Fruit fly (Drosophila melanogaster): ENCODE results near the gene Nepl17.

The Nepl17 gene

DNA sequence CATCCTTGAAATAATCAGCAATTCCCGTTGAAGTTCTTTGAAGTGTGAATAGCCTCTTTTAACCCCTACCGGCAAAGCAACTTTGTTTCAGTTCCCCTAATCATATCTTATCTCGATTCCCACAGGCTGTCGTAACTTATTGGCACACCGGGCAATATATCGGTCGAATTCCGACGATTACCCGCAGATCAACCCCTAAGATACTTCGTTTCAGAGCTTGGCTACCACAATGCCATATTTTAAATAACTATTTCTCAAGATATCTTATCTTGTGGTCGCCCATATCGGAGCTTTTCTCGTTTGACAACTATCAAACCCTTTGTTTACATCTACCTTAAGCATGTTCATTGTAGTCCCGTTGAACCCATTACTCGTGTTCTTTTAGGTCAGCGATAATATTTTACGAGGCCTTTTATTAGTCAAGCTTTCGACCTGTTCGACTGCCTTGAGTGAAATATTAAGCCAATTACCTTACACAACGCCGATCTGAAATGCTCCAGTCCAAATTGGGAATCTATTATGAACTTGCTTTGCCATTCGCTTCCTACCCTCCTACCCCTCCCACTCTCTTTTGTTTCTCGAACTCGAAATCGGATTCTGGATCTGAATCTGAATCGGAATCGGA lies 26.3 kb downstream of the Nepl17 start (continued):
- TF ChIP-seq Hr78 (GFP tag; optimal IDR thresholded peaks at IDR 0.05) (peak in 1 of 2 experiments; percentile 86), lola (GFP tag; optimal IDR thresholded peaks at IDR 0.05) (no peak), Fer1 (GFP tag; optimal IDR thresholded peaks at IDR 0.05) (no peak), CG10267 (tag; optimal IDR thresholded peaks at IDR 0.05) (no peak), D19A (tag; optimal IDR thresholded peaks at IDR 0.05) (no peak), CG15514 (GFP tag; optimal IDR thresholded peaks at IDR 0.05) (no peak), Atf-2 (GFP tag; optimal IDR thresholded peaks at IDR 0.05) (no peak), CG17385 (GFP tag; optimal IDR thresholded peaks at IDR 0.05) (no peak), CG8944 (GFP tag; optimal IDR thresholded peaks at IDR 0.05) (no peak), Hr39 (optimal IDR thresholded peaks at IDR 0.05) (no peak), stc (GFP tag; IDR thresholded peaks at IDR 0.05) (no peak), aop (GFP tag; IDR thresholded peaks at IDR 0.05) (no peak), CG13894 (tag; optimal IDR thresholded peaks at IDR 0.05) (peak; percentile 24), CG4282 (GFP tag; optimal IDR thresholded peaks at IDR 0.05) (no peak), inv (GFP tag; IDR thresholded peaks at IDR 0.05; ENCODE audit: partially characterized antibody) (no peak), CG1832 (GFP tag; optimal IDR thresholded peaks at IDR 0.05) (no peak), CG7357 (GFP tag; IDR thresholded peaks at IDR 0.05) (no peak), Chrac-16 (GFP tag; optimal IDR thresholded peaks at IDR 0.05) (no peak), nau (GFP tag; optimal IDR thresholded peaks at IDR 0.05) (no peak), grn (GFP tag; optimal IDR thresholded peaks at IDR 0.05) (peak; percentile 79), CG33213 (GFP tag; optimal IDR thresholded peaks at IDR 0.05) (no peak), Pdp1 (GFP tag; optimal IDR thresholded peaks at IDR 0.05) (peak in 1 of 2 experiments; percentile 41), CG17612 (GFP tag; IDR thresholded peaks at IDR 0.05) (no peak), Max (GFP tag; optimal IDR thresholded peaks at IDR 0.05) (no peak), CG11093 (GFP tag; IDR thresholded peaks at IDR 0.05) (no peak), exex (tag; optimal IDR thresholded peaks at IDR 0.05) (peak; percentile 85), D (optimal IDR thresholded peaks at IDR 0.05) (no peak), D (GFP tag; optimal IDR thresholded peaks at IDR 0.05) (no peak), mld (GFP tag; IDR thresholded peaks at IDR 0.05; ENCODE audit: partially characterized antibody) (no peak), CG7786 (GFP tag; optimal IDR thresholded peaks at IDR 0.05) (no peak), CG3407 (GFP tag; optimal IDR thresholded peaks at IDR 0.05) (no peak), schlank (tag; optimal IDR thresholded peaks at IDR 0.05) (no peak), lab (GFP tag; optimal IDR thresholded peaks at IDR 0.05) (no peak), shn (GFP tag; optimal IDR thresholded peaks at IDR 0.05) (no peak), CG4730 (GFP tag; IDR thresholded peaks at IDR 0.05) (no peak), HLHmδ (GFP tag; optimal IDR thresholded peaks at IDR 0.05) (no peak), CG7372 (GFP tag; IDR thresholded peaks at IDR 0.05) (no peak), ranshi (GFP tag; IDR thresholded peaks at IDR 0.05) (no peak), CG17328 (GFP tag; IDR thresholded peaks at IDR 0.05) (no peak), usp (GFP tag; optimal IDR thresholded peaks at IDR 0.05) (no peak), Rx (GFP tag; IDR thresholded peaks at IDR 0.05) (no peak), CG12659 (GFP tag; optimal IDR thresholded peaks at IDR 0.05) (no peak), sug (tag; optimal IDR thresholded peaks at IDR 0.05) (peak; percentile 74), fu2 (GFP tag; optimal IDR thresholded peaks at IDR 0.05) (no peak), CG7839 (tag; optimal IDR thresholded peaks at IDR 0.05) (no peak), vnd (GFP tag; IDR thresholded peaks at IDR 0.05; ENCODE audit: partially characterized antibody) (no peak), Deaf1 (tag; optimal IDR thresholded peaks at IDR 0.05) (no peak), sd (tag; optimal IDR thresholded peaks at IDR 0.05) (peak; percentile 91), chinmo (GFP tag; IDR thresholded peaks at IDR 0.05; ENCODE audit: partially characterized antibody) (0 out of 4 replicates have a peak, but pooled peaks have one; percentile 54), Hr51 (GFP tag; optimal IDR thresholded peaks at IDR 0.05) (no peak)
